Fruit fly (Drosophila melanogaster): ENCODE results near the gene CG42718.

- TF ChIP-seq cic (GFP tag; optimal IDR thresholded peaks at IDR 0.05): no peak
- TF ChIP-seq CG12768 (GFP tag; optimal IDR thresholded peaks at IDR 0.05): no peak
- TF ChIP-seq CG33017 (tag; optimal IDR thresholded peaks at IDR 0.05): no peak
Observed at dm6 chr3L:16303078-16303477, 18.0 kb downstream of the CG42718 start, which contains the start of gene CG13044.

All from whole organism, adult.